Worm (Caenorhabditis elegans) whole organism, young adult: ENCODE measurements around the gene fbxa-67.
A peak's percentile ranks its signal among the peaks of the same experiment; 100 is the strongest.

ENCODE experiments used
- C06A6.2 ChIP-seq: fragments of 200-800 bp; sonication (Bioruptor generic); conservative IDR thresholded peaks from 2 replicates; pipeline ENCODE4 v1.3.6; 2022; ENCODE audit warnings: missing genetic modification characterization, missing compliant biosample characterization
- C17E4.6 ChIP-seq: fragments of 200-800 bp; sonication (Bioruptor generic); IDR thresholded peaks from 2 replicates; pipeline ENCODE4 v1.3.6; 2022; ENCODE audit warnings: missing genetic modification reagents, missing genetic modification characterization, missing compliant biosample characterization
- F22D6.2 ChIP-seq: sonication (generic microtip); optimal IDR thresholded peaks from 2 replicates; lab custom pipeline; 2016; ENCODE audit warnings: mild to moderate bottlenecking, missing genetic modification characterization, missing compliant biosample characterization
- F23B12.7 ChIP-seq: sonication (generic microtip); optimal IDR thresholded peaks from 2 replicates; lab custom pipeline; 2017; ENCODE audit warnings: missing genetic modification characterization, mild to moderate bottlenecking, missing compliant biosample characterization, antibody characterized with exemption, moderate library complexity; ENCODE audit not compliant: insufficient read depth
- F55B11.4 ChIP-seq: sonication (generic microtip); optimal IDR thresholded peaks from 2 replicates; lab custom pipeline; 2016; ENCODE audit warnings: missing compliant biosample characterization, missing genetic modification characterization, borderline replicate concordance; ENCODE audit not compliant: insufficient read depth
- Y53F4B.3 ChIP-seq: fragments of 200-800 bp; sonication (Bioruptor generic); IDR thresholded peaks from 2 replicates; pipeline ENCODE4 v1.3.6; 2022; ENCODE audit warnings: missing genetic modification reagents, missing genetic modification characterization, missing compliant biosample characterization
- Y53G8AR.9 ChIP-seq: fragments of 200-800 bp; sonication (Bioruptor generic); conservative IDR thresholded peaks from 2 replicates; pipeline ENCODE4 v1.3.6; 2022; ENCODE audit warnings: missing genetic modification reagents, missing genetic modification characterization, missing compliant biosample characterization
- Y56A3A.18 ChIP-seq: fragments of 200-800 bp; sonication (Bioruptor generic); IDR thresholded peaks from 2 replicates; pipeline ENCODE4 v1.3.6; 2022; ENCODE audit warnings: missing genetic modification reagents, missing genetic modification characterization, missing compliant biosample characterization
- ama-1 ChIP-seq, 3 experiments: fragments of 150-350 bp in 1 of 3; sonication (generic microtip) in 2 of 3; optimal IDR thresholded peaks; 2 replicates each; lab custom pipeline; 2014 to 2018; ENCODE audit warnings: missing biosample characterization in 2 of 3, missing genetic modification characterization in 2 of 3, missing genetic modification reagents in 2 of 3
- atf-7 ChIP-seq: sonication (generic microtip); optimal IDR thresholded peaks from 2 replicates; lab custom pipeline; 2017; ENCODE audit warnings: mild to moderate bottlenecking, missing genetic modification characterization, missing compliant biosample characterization
- athp-1 ChIP-seq: sonication (generic microtip); optimal IDR thresholded peaks from 2 replicates; lab custom pipeline; 2017; ENCODE audit warnings: mild to moderate bottlenecking, missing genetic modification characterization, missing compliant biosample characterization
- attf-3 ChIP-seq: fragments of 200-800 bp; sonication (Bioruptor generic); conservative IDR thresholded peaks from 2 replicates; pipeline ENCODE4 v1.3.6; 2022; ENCODE audit warnings: missing genetic modification reagents, missing genetic modification characterization, missing compliant biosample characterization
- attf-5 ChIP-seq: fragments of 200-800 bp; sonication (Bioruptor generic); optimal IDR thresholded peaks from 2 replicates; lab custom pipeline; 2018; ENCODE audit warnings: mild to moderate bottlenecking, missing genetic modification characterization, missing compliant biosample characterization
- cebp-1 ChIP-seq, 2 experiments: fragments of 200-800 bp in 1 of 2; sonication (Bioruptor generic) in 1 of 2; sonication (generic microtip) in 1 of 2; IDR thresholded peaks in 1 of 2; optimal IDR thresholded peaks in 1 of 2; 2 replicates each; pipeline versions ENCODE4 v1.3.6 to Lab custom; 2017 to 2022; ENCODE audit warnings: missing compliant biosample characterization in 2 of 2, missing genetic modification characterization in 2 of 2, mild to moderate bottlenecking in 1 of 2, missing genetic modification reagents in 1 of 2, moderate library complexity in 1 of 2
- ceh-27 ChIP-seq: fragments of 200-800 bp; sonication (Bioruptor generic); optimal IDR thresholded peaks from 2 replicates; lab custom pipeline; 2018; ENCODE audit warnings: mild to moderate bottlenecking, missing genetic modification characterization, moderate library complexity, missing compliant biosample characterization
- ceh-40 ChIP-seq: fragments of 200-800 bp; sonication (Bioruptor generic); IDR thresholded peaks from 2 replicates; pipeline ENCODE4 v1.3.6; 2022; ENCODE audit warnings: missing genetic modification characterization, missing compliant biosample characterization
- ceh-58 ChIP-seq: fragments of 200-800 bp; sonication (Bioruptor generic); IDR thresholded peaks from 2 replicates; pipeline ENCODE4 v1.3.6; 2022; ENCODE audit warnings: missing genetic modification characterization, missing compliant biosample characterization
- ceh-91 ChIP-seq: fragments of 200-800 bp; sonication (Bioruptor generic); IDR thresholded peaks from 2 replicates; pipeline ENCODE4 v1.3.6; 2022; ENCODE audit warnings: missing genetic modification reagents, missing genetic modification characterization, missing compliant biosample characterization
- efl-1 ChIP-seq: fragments of 150-350 bp; optimal IDR thresholded peaks from 2 replicates; lab custom pipeline; 2014; ENCODE audit warnings: missing biosample characterization, missing genetic modification reagents, missing genetic modification characterization
- egrh-3 ChIP-seq: fragments of 200-800 bp; sonication (Bioruptor generic); IDR thresholded peaks from 2 replicates; pipeline ENCODE4 v1.3.6; 2022; ENCODE audit warnings: missing genetic modification reagents, missing genetic modification characterization, missing compliant biosample characterization
- him-1 ChIP-seq: sonication (generic microtip); optimal IDR thresholded peaks from 2 replicates; lab custom pipeline; 2016; ENCODE audit warnings: missing genotype, missing genetic modification reagents, missing genetic modification characterization, missing compliant biosample characterization
- hmg-1.2 ChIP-seq: fragments of 200-800 bp; sonication (Bioruptor generic); IDR thresholded peaks from 2 replicates; pipeline ENCODE4 v1.3.6; 2022; ENCODE audit warnings: missing genetic modification reagents, missing genetic modification characterization, missing compliant biosample characterization
- hmg-20 ChIP-seq: fragments of 200-800 bp; sonication (Bioruptor generic); IDR thresholded peaks from 2 replicates; pipeline ENCODE4 v1.3.6; 2022; ENCODE audit warnings: missing genetic modification reagents, missing genetic modification characterization, missing compliant biosample characterization
- lsl-1 ChIP-seq: fragments of 200-800 bp; sonication (Bioruptor generic); optimal IDR thresholded peaks from 2 replicates; lab custom pipeline; 2018; ENCODE audit warnings: mild to moderate bottlenecking, missing genetic modification characterization, moderate library complexity, missing compliant biosample characterization
- madf-8 ChIP-seq: fragments of 200-800 bp; sonication (Bioruptor generic); conservative IDR thresholded peaks from 2 replicates; pipeline ENCODE4 v1.3.6; 2022; ENCODE audit warnings: missing genetic modification reagents, missing genetic modification characterization, missing compliant biosample characterization
- mel-28 ChIP-seq: sonication (generic microtip); optimal IDR thresholded peaks from 2 replicates; lab custom pipeline; 2016; ENCODE audit warnings: borderline replicate concordance, mild to moderate bottlenecking, missing genetic modification characterization, missing compliant biosample characterization
- nfya-1 ChIP-seq: sonication (generic microtip); optimal IDR thresholded peaks from 2 replicates; lab custom pipeline; 2017; ENCODE audit warnings: antibody characterized with exemption, missing compliant biosample characterization, missing genetic modification characterization, borderline replicate concordance; ENCODE audit not compliant: insufficient read depth
- nfya-2 ChIP-seq: fragments of 200-800 bp; sonication (Bioruptor generic); IDR thresholded peaks from 2 replicates; pipeline ENCODE4 v1.3.6; 2022; ENCODE audit warnings: missing genetic modification reagents, missing genetic modification characterization, missing compliant biosample characterization
- nfyb-1 ChIP-seq: fragments of 200-800 bp; sonication (Bioruptor generic); IDR thresholded peaks from 2 replicates; pipeline ENCODE4 v1.3.6; 2022; ENCODE audit warnings: missing genetic modification reagents, missing genetic modification characterization, missing compliant biosample characterization
- pbrm-1 ChIP-seq: fragments of 200-800 bp; sonication (Bioruptor generic); IDR thresholded peaks from 2 replicates; pipeline ENCODE4 v1.3.6; 2022; ENCODE audit warnings: missing genetic modification reagents, missing genetic modification characterization, missing compliant biosample characterization
- rec-8 ChIP-seq, 2 experiments: sonication (generic microtip); optimal IDR thresholded peaks; 2 replicates each; lab custom pipeline; 2016; ENCODE audit warnings: mild to moderate bottlenecking in 2 of 2, missing genetic modification characterization in 2 of 2, missing genetic modification reagents in 2 of 2, missing genotype in 2 of 2, missing biosample characterization in 1 of 2, missing compliant biosample characterization in 1 of 2, moderate library complexity in 1 of 2
- rpc-1 ChIP-seq, 2 experiments: fragments of 150-350 bp in 1 of 2; sonication (generic microtip) in 1 of 2; optimal IDR thresholded peaks; 2 replicates each; lab custom pipeline; 2014 to 2018; ENCODE audit warnings: missing biosample characterization in 1 of 2, missing genetic modification characterization in 1 of 2, missing genetic modification reagents in 1 of 2, missing genotype in 1 of 2
- sea-2 ChIP-seq: fragments of 200-800 bp; sonication (Bioruptor generic); IDR thresholded peaks from 2 replicates; pipeline ENCODE4 v1.3.6; 2022; ENCODE audit warnings: missing genetic modification characterization, missing compliant biosample characterization
- snpc-1.1 ChIP-seq: sonication (generic microtip); optimal IDR thresholded peaks from 2 replicates; lab custom pipeline; 2017; ENCODE audit warnings: missing genetic modification characterization, mild to moderate bottlenecking, missing compliant biosample characterization, antibody characterized with exemption, moderate library complexity, missing genotype, missing genetic modification reagents; ENCODE audit not compliant: insufficient read depth
- snpc-1.3 ChIP-seq: sonication (generic microtip); optimal IDR thresholded peaks from 2 replicates; lab custom pipeline; 2017; ENCODE audit warnings: missing genetic modification characterization, mild to moderate bottlenecking, missing compliant biosample characterization, antibody characterized with exemption, moderate library complexity, missing genotype, missing genetic modification reagents; ENCODE audit not compliant: insufficient read depth
- snpc-4 ChIP-seq, 5 experiments: fragments of 150-350 bp in 1 of 5; sonication (generic microtip) in 4 of 5; optimal IDR thresholded peaks; 2 replicates each; lab custom pipeline; 2014 to 2018; ENCODE audit warnings: missing genetic modification characterization in 5 of 5, missing biosample characterization in 3 of 5, antibody characterized with exemption in 2 of 5, mild to moderate bottlenecking in 2 of 5, missing compliant biosample characterization in 2 of 5, missing genotype in 2 of 5, moderate library complexity in 2 of 5, missing genetic modification reagents in 1 of 5
- sptf-2 ChIP-seq: fragments of 200-800 bp; sonication (Bioruptor generic); optimal IDR thresholded peaks from 2 replicates; lab custom pipeline; 2018; ENCODE audit warnings: mild to moderate bottlenecking, missing genetic modification characterization, missing compliant biosample characterization
- tbx-9 ChIP-seq: sonication (generic microtip); optimal IDR thresholded peaks from 2 replicates; lab custom pipeline; 2016; ENCODE audit warnings: borderline replicate concordance, missing genetic modification characterization, inconsistent platforms, missing compliant biosample characterization
- unc-62 ChIP-seq: fragments of 150-350 bp; optimal IDR thresholded peaks from 2 replicates; lab custom pipeline; 2014; ENCODE audit warnings: missing biosample characterization, missing genetic modification reagents, missing genetic modification characterization
- xnd-1 ChIP-seq: sonication (generic microtip); optimal IDR thresholded peaks from 2 replicates; lab custom pipeline; 2016; ENCODE audit warnings: missing genotype, missing genetic modification reagents, missing genetic modification characterization, missing compliant biosample characterization
- zfh-2 ChIP-seq: fragments of 200-800 bp; sonication (Bioruptor generic); conservative IDR thresholded peaks from 2 replicates; pipeline ENCODE4 v1.3.6; 2022; ENCODE audit warnings: missing genetic modification reagents, missing genetic modification characterization, missing compliant biosample characterization
- zim-3 ChIP-seq: sonication (generic microtip); optimal IDR thresholded peaks from 2 replicates; lab custom pipeline; 2017; ENCODE audit warnings: mild to moderate bottlenecking, missing genetic modification characterization, moderate library complexity, missing compliant biosample characterization
- ztf-28 ChIP-seq: fragments of 200-800 bp; sonication (Bioruptor generic); IDR thresholded peaks from 2 replicates; pipeline ENCODE4 v1.3.6; 2022; ENCODE audit warnings: missing genetic modification reagents, missing genetic modification characterization, missing compliant biosample characterization

fbxa-67 gene

DNA sequence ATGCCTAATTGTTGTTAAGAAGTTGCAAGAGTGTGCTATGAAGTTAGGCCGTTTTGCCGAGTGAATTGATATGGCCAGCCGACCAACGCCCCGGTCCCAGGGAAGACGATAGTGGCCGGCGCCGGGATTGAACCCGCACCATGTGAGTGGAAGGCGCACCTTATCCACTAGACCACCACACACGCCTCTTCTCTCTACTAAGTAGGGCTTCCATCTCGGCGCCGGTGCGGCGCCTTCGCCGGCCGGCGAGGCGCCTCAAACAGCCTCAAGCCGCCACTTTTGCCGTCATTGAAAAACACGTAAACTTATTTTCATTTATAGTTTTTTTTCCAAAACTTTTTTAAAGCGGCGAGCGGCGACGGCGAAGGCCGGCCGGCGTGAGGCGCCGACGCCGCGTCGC, 28.4 kb upstream of the fbxa-67 start (continued):
- TF ChIP-seq unc-62 (GFP tag; lab: Kevin White, UChicago) = no peak
- TF ChIP-seq hmg-20 (GFP tag; lab: Robert Waterston, UW) = no peak
- no peak for TF ChIP-seq ama-1 (optimal IDR thresholded peaks at IDR 0.05; lab: Kevin White, UChicago)
- TF ChIP-seq ama-1 (GFP tag; optimal IDR thresholded peaks at IDR 0.05; lab: Kevin White, UChicago) = no peak
- TF ChIP-seq ceh-58 = no peak
- TF ChIP-seq rec-8 (tag; optimal IDR thresholded peaks at IDR 0.05; lab: Kevin White, UChicago) = no peak
- TF ChIP-seq athp-1 (tag; lab: Kevin White, UChicago) = no peak
- no peak for TF ChIP-seq C06A6.2 (GFP tag; lab: Robert Waterston, UW)
- TF ChIP-seq zfh-2 = peak; percentile 83
- no peak for TF ChIP-seq madf-8 (GFP tag; lab: Robert Waterston, UW)
- TF ChIP-seq mel-28 (tag; lab: Kevin White, UChicago) = no peak
- no peak for TF ChIP-seq zim-3
- TF ChIP-seq rpc-1 (optimal IDR thresholded peaks at IDR 0.05; lab: Kevin White, UChicago) = no peak
- TF ChIP-seq rpc-1 (tag; optimal IDR thresholded peaks at IDR 0.05; lab: Kevin White, UChicago) = peak; percentile 38
- no peak for TF ChIP-seq nfyb-1 (GFP tag; lab: Robert Waterston, UW)
- no peak for TF ChIP-seq sea-2 (GFP tag; lab: Robert Waterston, UW)
- TF ChIP-seq attf-5 (GFP tag; lab: Kevin White, UChicago) = no peak
- no peak for TF ChIP-seq xnd-1 (tag; lab: Kevin White, UChicago)
- TF ChIP-seq atf-7 (tag; lab: Kevin White, UChicago) = no peak

- TF ChIP-seq ceh-27 (GFP tag; lab: Kevin White, UChicago) (no peak), tbx-9 (tag; lab: Kevin White, UChicago) (no peak), attf-5 (GFP tag; lab: Kevin White, UChicago) (no peak), zfh-2 (peak; percentile 84), C17E4.6 (GFP tag; lab: Robert Waterston, UW) (no peak), egrh-3 (GFP tag; lab: Robert Waterston, UW) (peak; percentile 56; the same call in 1 of the 2 replicates), ceh-40 (GFP tag; lab: Robert Waterston, UW) (no peak), rpc-1 (optimal IDR thresholded peaks at IDR 0.05; lab: Kevin White, UChicago) (no peak), rpc-1 (tag; optimal IDR thresholded peaks at IDR 0.05; lab: Kevin White, UChicago) (no peak), Y53G8AR.9 (no peak), snpc-1.3 (tag; lab: Kevin White, UChicago) (no peak), attf-3 (no peak), snpc-1.1 (tag; lab: Kevin White, UChicago) (peak; percentile 43), F23B12.7 (no peak), mel-28 (tag; lab: Kevin White, UChicago) (no peak), Y53F4B.3 (GFP tag; lab: Robert Waterston, UW) (no peak), ztf-28 (no peak), F22D6.2 (tag; lab: Kevin White, UChicago) (no peak), hmg-1.2 (GFP tag; lab: Robert Waterston, UW) (0 out of 2 replicates have a peak, but pooled peaks have one; percentile 24), cebp-1 (GFP tag; IDR thresholded peaks at IDR 0.05; lab: Robert Waterston, UW) (no peak), cebp-1 (tag; optimal IDR thresholded peaks at IDR 0.05; lab: Kevin White, UChicago) (no peak), sptf-2 (GFP tag; lab: Kevin White, UChicago) (no peak), F55B11.4 (no peak), nfya-1 (tag; lab: Kevin White, UChicago) (no peak), nfya-2 (GFP tag; lab: Robert Waterston, UW) (no peak), lsl-1 (GFP tag; lab: Kevin White, UChicago) (no peak), snpc-4 (GFP tag; optimal IDR thresholded peaks at IDR 0.05; lab: Kevin White, UChicago) (no peak), snpc-4 (tag; optimal IDR thresholded peaks at IDR 0.05; lab: Kevin White, UChicago) (peak in 1 of 4 experiments; percentile 86), nfyb-1 (GFP tag; lab: Robert Waterston, UW) (no peak), him-1 (no peak), efl-1 (GFP tag; lab: Kevin White, UChicago) (no peak), hmg-20 (GFP tag; lab: Robert Waterston, UW) (no peak), Y56A3A.18 (GFP tag; lab: Robert Waterston, UW) (no peak), ceh-91 (GFP tag; lab: Robert Waterston, UW) (no peak), pbrm-1 (GFP tag; lab: Robert Waterston, UW) (0 out of 2 replicates have a peak, but pooled peaks have one; percentile 18)
These were observed 20.5 kb upstream of the fbxa-67 start for ce11 chrIII:970928-971327.
